Worm (Caenorhabditis elegans) whole organism, L4/young adult: ENCODE measurements around the gene abu-15.

Experiments
- dao-5 ChIP-seq: sonication (generic microtip); optimal IDR thresholded peaks from 2 replicates; lab custom pipeline; 2016; ENCODE audit warnings: missing genotype, missing genetic modification characterization, moderate library complexity, missing compliant biosample characterization
- him-1 ChIP-seq: sonication (generic microtip); optimal IDR thresholded peaks from 2 replicates; lab custom pipeline; 2016; ENCODE audit warnings: missing genotype, missing genetic modification reagents, missing genetic modification characterization, missing compliant biosample characterization

ce11 chrV:5178051-5178450 lies 19.6 kb downstream of the abu-15 start:
- TF ChIP-seq him-1 = no peak
- TF ChIP-seq dao-5 (tag; lab: Kevin White, UChicago) = no peak
